Fruit fly (Drosophila melanogaster) whole organism, adult: ENCODE data around the gene betaNACtes1.

Experiments used
- CG11617 ChIP-seq: fragments of 200-800 bp; sonication (Bioruptor generic); optimal IDR thresholded peaks from 2 replicates; lab custom pipeline; 2017; ENCODE audit warnings: mild to moderate bottlenecking, missing biosample characterization, missing genetic modification reagents, missing genetic modification characterization
- CG12768 ChIP-seq: fragments of 200-800 bp; sonication (Bioruptor generic); optimal IDR thresholded peaks from 2 replicates; lab custom pipeline; 2017; ENCODE audit warnings: missing biosample characterization, missing genetic modification characterization, mild to moderate bottlenecking, moderate library complexity, missing genetic modification reagents
- CG14711 ChIP-seq: fragments of 200-800 bp; sonication (Bioruptor generic); optimal IDR thresholded peaks from 2 replicates; lab custom pipeline; 2018; ENCODE audit warnings: missing biosample characterization, mild to moderate bottlenecking, missing genetic modification characterization, moderate library complexity
- CG1620 ChIP-seq: fragments of 200-800 bp; sonication (Bioruptor generic); optimal IDR thresholded peaks from 2 replicates; lab custom pipeline; 2016; ENCODE audit warnings: missing biosample characterization, missing genetic modification characterization
- CG33017 ChIP-seq: fragments of 200-800 bp; sonication (Bioruptor generic); optimal IDR thresholded peaks from 2 replicates; lab custom pipeline; 2018; ENCODE audit warnings: missing biosample characterization, mild to moderate bottlenecking, missing genetic modification characterization, moderate library complexity
- CG5204 ChIP-seq: fragments of 200-800 bp; sonication (Bioruptor generic); optimal IDR thresholded peaks from 2 replicates; lab custom pipeline; 2016; ENCODE audit warnings: missing biosample characterization, missing genetic modification characterization
- CG7045 ChIP-seq: fragments of 200-800 bp; sonication (Bioruptor generic); optimal IDR thresholded peaks from 2 replicates; lab custom pipeline; 2017; ENCODE audit warnings: missing biosample characterization, mild to moderate bottlenecking, missing genetic modification characterization
- CG7101 ChIP-seq: fragments of 200-800 bp; sonication (Bioruptor generic); optimal IDR thresholded peaks from 2 replicates; lab custom pipeline; 2018; ENCODE audit warnings: missing biosample characterization, mild to moderate bottlenecking, missing genetic modification characterization, moderate library complexity
- Clk ChIP-seq: fragments of 200-800 bp; sonication (Bioruptor generic); optimal IDR thresholded peaks from 2 replicates; lab custom pipeline; 2017; ENCODE audit warnings: missing biosample characterization, missing genetic modification characterization
- Crg-1 ChIP-seq: fragments of 200-800 bp; sonication (Bioruptor generic); optimal IDR thresholded peaks from 2 replicates; lab custom pipeline; 2016; ENCODE audit warnings: missing biosample characterization, missing genetic modification characterization
- Hr96 ChIP-seq: fragments of 200-800 bp; sonication (Bioruptor generic); optimal IDR thresholded peaks from 2 replicates; lab custom pipeline; 2016; ENCODE audit warnings: missing biosample characterization, missing genetic modification characterization
- Mnt ChIP-seq: fragments of 200-800 bp; sonication (Bioruptor generic); optimal IDR thresholded peaks from 2 replicates; lab custom pipeline; 2016; ENCODE audit warnings: missing biosample characterization, mild to moderate bottlenecking, missing genetic modification characterization
- bab1 ChIP-seq: fragments of 200-800 bp; sonication (Bioruptor generic); optimal IDR thresholded peaks from 3 replicates; lab custom pipeline; 2019; ENCODE audit warnings: missing biosample characterization, mild to moderate bottlenecking, missing genetic modification characterization, moderate library complexity
- cic ChIP-seq: fragments of 200-800 bp; sonication (Bioruptor generic); optimal IDR thresholded peaks from 2 replicates; lab custom pipeline; 2017; ENCODE audit warnings: missing biosample characterization, mild to moderate bottlenecking, missing genetic modification characterization, moderate library complexity
- cnc ChIP-seq, 2 experiments: fragments of >200 bp; optimal IDR thresholded peaks; 2 replicates each; lab custom pipeline; 2017
- kay ChIP-seq: fragments of 200-800 bp; sonication (Bioruptor generic); peaks from one replicate; lab custom pipeline; 2016; ENCODE audit warnings: missing biosample characterization, missing genetic modification characterization, borderline replicate concordance
- ovo ChIP-seq: fragments of 200-800 bp; sonication (Bioruptor generic); optimal IDR thresholded peaks from 2 replicates; lab custom pipeline; 2016; ENCODE audit warnings: missing biosample characterization, missing genetic modification characterization
- pad ChIP-seq: fragments of 200-800 bp; sonication (Bioruptor generic); optimal IDR thresholded peaks from 3 replicates; lab custom pipeline; 2017; ENCODE audit warnings: missing biosample characterization, missing genetic modification characterization, mild to moderate bottlenecking, moderate library complexity, missing genetic modification reagents
- tj ChIP-seq: fragments of 200-800 bp; sonication (Bioruptor generic); optimal IDR thresholded peaks from 3 replicates; lab custom pipeline; 2017; ENCODE audit warnings: missing biosample characterization, mild to moderate bottlenecking, missing genetic modification characterization, moderate library complexity
- toe ChIP-seq: fragments of 200-800 bp; sonication (Bioruptor generic); optimal IDR thresholded peaks from 2 replicates; lab custom pipeline; 2016; ENCODE audit warnings: missing biosample characterization, missing genetic modification characterization

The betaNACtes1 gene

DNA sequence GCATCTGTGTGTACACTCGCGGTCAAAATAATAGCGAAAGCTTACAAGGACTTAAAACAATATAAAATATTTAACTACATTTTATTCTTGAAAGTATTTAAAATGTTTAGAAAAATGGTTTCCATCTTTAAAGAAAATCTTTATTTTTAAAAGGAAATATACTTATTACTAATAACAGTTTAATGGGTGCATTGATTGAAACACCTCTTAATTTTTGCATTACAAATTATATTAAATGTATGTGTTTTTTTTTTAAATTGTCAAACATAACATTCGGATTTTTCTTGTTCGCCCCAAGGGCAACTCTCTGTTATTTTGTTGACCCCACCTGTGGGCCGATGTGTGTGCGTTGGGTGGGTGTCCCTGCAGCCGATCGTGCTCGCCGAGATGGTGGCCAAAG is 18.7 kb downstream of the betaNACtes1 start:
- TF ChIP-seq cnc (optimal IDR thresholded peaks at IDR 0.05; lab: Kevin White, UChicago) = no peak

DNA sequence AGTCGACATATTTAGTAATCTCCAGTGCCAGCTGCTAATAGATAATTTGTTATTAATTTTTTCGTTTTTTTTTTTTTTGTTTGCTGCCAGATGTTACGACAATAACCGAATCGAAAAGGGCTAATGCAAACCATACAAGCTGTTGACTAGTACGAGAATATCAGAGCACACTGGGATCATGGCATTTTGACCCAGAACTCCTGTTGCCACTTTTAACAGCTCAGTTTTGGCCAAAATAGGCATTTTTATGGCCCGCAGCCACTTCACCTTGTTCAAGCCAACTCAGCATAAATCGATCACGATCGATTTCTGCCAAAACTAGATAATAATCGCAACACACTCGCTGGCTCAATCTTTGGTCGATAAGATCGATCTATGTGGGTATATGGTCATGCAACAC is 20.5 kb downstream of the betaNACtes1 start, which contains the start of gene CG12479:
TSS of gene CG12479 (minus strand) at position 101 of the 400 bp plus-strand sequence.
- TF ChIP-seq CG12768 (GFP tag; lab: Kevin White, UChicago) = no peak
- TF ChIP-seq pad = no peak
- no peak for TF ChIP-seq CG7045 (GFP tag; lab: Kevin White, UChicago)
- no peak for TF ChIP-seq CG14711 (tag; lab: Kevin White, UChicago)
- no peak for TF ChIP-seq Clk
- no peak for TF ChIP-seq Crg-1 (GFP tag; lab: Kevin White, UChicago)
- no peak for TF ChIP-seq cic (GFP tag; lab: Kevin White, UChicago)
- no peak for TF ChIP-seq CG1620 (GFP tag; lab: Kevin White, UChicago)
- no peak for TF ChIP-seq kay
- TF ChIP-seq ovo (GFP tag; lab: Kevin White, UChicago) = no peak
- TF ChIP-seq cnc (optimal IDR thresholded peaks at IDR 0.05; lab: Kevin White, UChicago) = no peak
- TF ChIP-seq CG5204 (GFP tag; lab: Kevin White, UChicago) = no peak
- no peak for TF ChIP-seq CG11617
- TF ChIP-seq toe (GFP tag; lab: Kevin White, UChicago) = no peak
- no peak for TF ChIP-seq bab1 (GFP tag; lab: Kevin White, UChicago)
- no peak for TF ChIP-seq tj
- no peak for TF ChIP-seq Hr96 (GFP tag; lab: Kevin White, UChicago)
- no peak for TF ChIP-seq Mnt
- TF ChIP-seq CG7101 (tag; lab: Kevin White, UChicago) = no peak

DNA sequence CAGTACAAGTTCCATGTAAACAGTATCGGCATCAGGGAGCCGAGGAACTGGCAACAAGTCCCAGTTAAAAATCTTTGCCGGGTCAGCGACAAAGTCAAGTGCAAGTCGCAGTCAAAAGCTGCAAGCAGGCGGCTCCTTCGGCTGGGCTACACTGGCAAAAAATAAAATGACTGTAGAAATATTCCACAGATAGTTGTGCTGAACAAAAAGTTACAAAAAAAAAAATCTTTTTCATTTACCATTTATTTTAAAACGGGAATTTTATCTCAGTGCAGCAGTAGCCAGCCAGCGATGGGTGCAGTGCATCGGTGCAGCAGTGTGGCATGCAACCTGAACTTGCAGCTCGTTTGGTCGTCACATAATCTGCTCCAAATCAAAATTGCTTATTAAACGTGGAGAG is 23.1 kb downstream of the betaNACtes1 start:
- TF ChIP-seq CG1620 (GFP tag; lab: Kevin White, UChicago) (no peak), CG7045 (GFP tag; lab: Kevin White, UChicago) (no peak), CG12768 (GFP tag; lab: Kevin White, UChicago) (no peak), Crg-1 (GFP tag; lab: Kevin White, UChicago) (no peak), kay (no peak), Hr96 (GFP tag; lab: Kevin White, UChicago) (no peak), cic (GFP tag; lab: Kevin White, UChicago) (no peak), CG14711 (tag; lab: Kevin White, UChicago) (no peak), bab1 (GFP tag; lab: Kevin White, UChicago) (no peak), Mnt (no peak), Clk (no peak), tj (no peak), cnc (optimal IDR thresholded peaks at IDR 0.05; lab: Kevin White, UChicago) (no peak)

DNA sequence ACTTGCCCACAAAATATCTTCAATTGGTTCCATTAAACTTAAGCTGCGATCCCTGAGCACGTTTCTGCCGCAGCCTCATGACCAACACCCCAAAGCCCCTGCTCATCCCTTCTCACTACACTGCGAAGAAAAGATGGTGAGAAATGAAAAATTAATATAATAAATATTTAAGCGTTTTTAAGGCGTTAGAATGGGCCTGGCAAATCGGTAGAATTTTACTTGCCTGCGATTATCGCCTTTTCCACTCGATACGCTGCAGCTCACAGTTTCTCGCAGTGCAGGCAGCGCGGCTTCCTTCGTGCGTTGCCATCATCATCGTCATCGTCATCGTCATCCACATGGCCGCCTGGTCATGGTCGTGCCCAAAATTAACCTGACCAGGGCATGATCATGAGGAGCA is 24.3 kb downstream of the betaNACtes1 start:
- TF ChIP-seq ovo (GFP tag; lab: Kevin White, UChicago) (no peak), CG11617 (no peak), CG1620 (GFP tag; lab: Kevin White, UChicago) (no peak), CG7101 (tag; lab: Kevin White, UChicago) (no peak), Hr96 (GFP tag; lab: Kevin White, UChicago) (no peak), Clk (no peak), tj (no peak), Crg-1 (GFP tag; lab: Kevin White, UChicago) (no peak)

DNA sequence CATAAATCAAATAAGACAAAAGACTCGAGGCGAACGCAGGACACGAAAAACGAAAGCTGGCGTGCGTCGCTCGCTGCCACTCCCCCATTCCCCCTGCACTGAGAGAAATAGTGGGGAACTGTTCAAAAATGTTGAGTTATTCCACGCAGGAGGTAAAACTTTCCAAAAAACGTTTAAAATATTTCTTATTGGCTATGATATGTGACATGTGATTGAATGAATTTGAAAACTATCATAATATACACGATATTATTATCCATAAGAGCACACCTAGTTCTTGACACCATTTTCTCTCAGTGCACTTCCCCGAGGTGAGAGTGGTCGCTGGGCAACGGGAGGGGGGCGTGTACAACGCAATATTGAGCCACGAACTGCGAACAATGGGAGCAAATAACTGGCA is 38.5 kb downstream of the betaNACtes1 start:
- TF ChIP-seq CG14711 (tag; lab: Kevin White, UChicago) = no peak
- TF ChIP-seq CG7101 (tag; lab: Kevin White, UChicago) = no peak
- no peak for TF ChIP-seq CG12768 (GFP tag; lab: Kevin White, UChicago)
- TF ChIP-seq ovo (GFP tag; lab: Kevin White, UChicago) = no peak
- no peak for TF ChIP-seq CG1620 (GFP tag; lab: Kevin White, UChicago)
- TF ChIP-seq CG7045 (GFP tag; lab: Kevin White, UChicago) = no peak
- no peak for TF ChIP-seq cnc (optimal IDR thresholded peaks at IDR 0.05; lab: Kevin White, UChicago)
- no peak for TF ChIP-seq kay
- TF ChIP-seq CG5204 (GFP tag; lab: Kevin White, UChicago) = no peak
- TF ChIP-seq cic (GFP tag; lab: Kevin White, UChicago) = no peak

DNA sequence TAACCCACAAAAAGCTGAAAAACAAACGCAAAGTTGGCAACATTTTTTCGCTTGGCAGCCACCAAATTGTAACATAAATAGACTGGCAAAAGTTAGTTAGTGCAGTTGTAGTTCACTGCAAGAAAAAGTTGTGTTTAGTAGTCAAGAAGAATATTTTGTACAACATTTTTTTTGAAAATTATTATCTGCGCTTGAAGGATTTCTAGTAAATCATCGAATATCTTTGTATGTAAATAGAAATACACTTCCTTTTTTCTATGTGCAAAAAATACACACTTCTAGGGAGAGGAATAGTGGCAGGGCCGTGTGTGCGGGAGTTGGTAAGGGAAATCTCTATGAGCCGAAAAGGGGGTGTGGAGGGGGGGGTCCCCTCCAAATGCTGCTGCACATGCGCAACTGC is 48.7 kb downstream of the betaNACtes1 start:
- TF ChIP-seq CG33017 = no peak
- no peak for TF ChIP-seq CG5204 (GFP tag; lab: Kevin White, UChicago)
- no peak for TF ChIP-seq CG7045 (GFP tag; lab: Kevin White, UChicago)
- TF ChIP-seq CG7101 (tag; lab: Kevin White, UChicago) = no peak
- no peak for TF ChIP-seq CG1620 (GFP tag; lab: Kevin White, UChicago)
- TF ChIP-seq Hr96 (GFP tag; lab: Kevin White, UChicago) = no peak

DNA sequence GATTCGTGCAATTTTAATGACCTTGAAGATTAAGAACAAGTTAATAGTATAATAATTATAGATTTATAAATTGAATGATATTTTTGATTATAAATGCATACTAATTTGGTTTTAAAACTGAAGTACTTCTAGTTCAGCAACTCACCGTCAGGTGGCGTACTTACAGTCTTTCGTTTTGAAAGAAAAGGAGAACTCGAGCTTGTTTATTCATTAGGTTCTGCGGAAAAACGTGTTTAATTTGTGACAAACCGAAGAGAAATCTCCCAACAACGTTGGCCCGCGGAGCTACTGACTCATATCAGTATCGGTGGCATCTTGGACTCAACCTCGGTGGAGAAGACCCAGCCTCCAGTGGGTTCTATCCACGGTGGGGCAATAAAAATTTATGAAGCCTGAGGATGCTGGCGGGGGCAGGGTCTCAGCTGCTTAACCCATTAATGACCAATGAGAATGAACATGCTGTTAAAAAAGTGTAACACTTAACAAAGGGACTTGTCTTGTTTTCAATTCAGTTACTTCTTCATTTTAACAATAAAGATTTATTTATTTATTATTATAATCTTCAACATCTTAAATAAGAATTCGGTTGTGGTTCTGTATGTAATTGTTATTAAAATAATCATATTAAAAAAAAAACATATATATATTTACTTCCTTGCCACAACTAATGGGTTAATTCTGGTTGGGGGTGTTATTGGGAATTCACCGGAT is 49.6 kb downstream of the betaNACtes1 start:
- no peak for TF ChIP-seq Crg-1 (GFP tag; lab: Kevin White, UChicago)
